Worm (Caenorhabditis elegans): ENCODE results near the gene nhr-137.

nhr-137 gene

ce11 chrX:6653173-6653572 is 15.6 kb downstream of the nhr-137 start:
- peak; percentile 78 for TF ChIP-seq nhr-28 (tag; optimal IDR thresholded peaks at IDR 0.05)
- peak; percentile 14 for TF ChIP-seq mxl-3 (GFP tag; optimal IDR thresholded peaks at IDR 0.05)
- TF ChIP-seq mep-1 (tag; optimal IDR thresholded peaks at IDR 0.05): peak; percentile 54
- TF ChIP-seq dmd-6 (GFP tag; IDR thresholded peaks at IDR 0.05): peak; percentile 71
- TF ChIP-seq mdl-1 (tag; optimal IDR thresholded peaks at IDR 0.05): peak in 1 of 2 experiments; percentile 38
- peak; percentile 17 for TF ChIP-seq hlh-30 (tag; optimal IDR thresholded peaks at IDR 0.05; ENCODE audit: insufficient read depth)
- peak in 1 of 2 experiments; percentile 80 for TF ChIP-seq unc-62 (GFP tag; optimal IDR thresholded peaks at IDR 0.05 in 1 of 2)
- TF ChIP-seq unc-62 (tag; optimal IDR thresholded peaks at IDR 0.05): no peak
- peak; percentile 57 for TF ChIP-seq nhr-77 (tag; optimal IDR thresholded peaks at IDR 0.05)
- peak; percentile 75 for TF ChIP-seq hlh-11 (tag; optimal IDR thresholded peaks at IDR 0.05)
- no peak for TF ChIP-seq lim-7 (GFP tag; IDR thresholded peaks at IDR 0.05)
- TF ChIP-seq dve-1 (tag; optimal IDR thresholded peaks at IDR 0.05; ENCODE audit: insufficient read depth): peak; percentile 34
- peak; percentile 44 for TF ChIP-seq nhr-48 (tag; optimal IDR thresholded peaks at IDR 0.05)
- no peak for TF ChIP-seq ama-1 (optimal IDR thresholded peaks at IDR 0.05)
- peak; percentile 56 for TF ChIP-seq pqm-1 (tag; optimal IDR thresholded peaks at IDR 0.05)
- no peak for TF ChIP-seq daf-8 (GFP tag; IDR thresholded peaks at IDR 0.05)

- TF ChIP-seq F10B5.3 (tag; optimal IDR thresholded peaks at IDR 0.05): no peak
- TF ChIP-seq snpc-1.2 (GFP tag; IDR thresholded peaks at IDR 0.05): no peak
- peak; percentile 20 for TF ChIP-seq hlh-30 (tag; optimal IDR thresholded peaks at IDR 0.05; ENCODE audit: insufficient read depth)
- no peak for TF ChIP-seq ztf-7 (tag; optimal IDR thresholded peaks at IDR 0.05)
- TF ChIP-seq lin-15B (tag; optimal IDR thresholded peaks at IDR 0.05): no peak
- TF ChIP-seq D1046.2 (GFP tag; IDR thresholded peaks at IDR 0.05): no peak
- no peak for TF ChIP-seq set-16 (GFP tag; IDR thresholded peaks at IDR 0.05)
- no peak for TF ChIP-seq gei-8 (GFP tag; optimal IDR thresholded peaks at IDR 0.05)
- peak; percentile 4 for TF ChIP-seq nhr-28 (tag; optimal IDR thresholded peaks at IDR 0.05)
- TF ChIP-seq hlh-11 (tag; optimal IDR thresholded peaks at IDR 0.05): no peak
- no peak for TF ChIP-seq spr-1 (tag; optimal IDR thresholded peaks at IDR 0.05)
- TF ChIP-seq mxl-3 (GFP tag; optimal IDR thresholded peaks at IDR 0.05): peak; percentile 76
- no peak for TF ChIP-seq nhr-25 (tag; optimal IDR thresholded peaks at IDR 0.05; ENCODE audit: borderline replicate concordance, insufficient read depth)
- TF ChIP-seq Y48G9A.11 (GFP tag; IDR thresholded peaks at IDR 0.05): no peak
Observed at ce11 chrX:6649573-6649972, 19.2 kb downstream of the nhr-137 start.

ce11 chrX:6646387-6647061 is 22.3 kb downstream of the nhr-137 start:
- TF ChIP-seq dmd-6 (GFP tag; IDR thresholded peaks at IDR 0.05) (peak; percentile 45; the same call in 1 of the 2 replicates), nhr-28 (tag; optimal IDR thresholded peaks at IDR 0.05) (peak; percentile 6), ceh-32 (tag; optimal IDR thresholded peaks at IDR 0.05; ENCODE audit: poor library complexity) (no peak), pqm-1 (tag; optimal IDR thresholded peaks at IDR 0.05) (peak; percentile 55), daf-16 (GFP tag; optimal IDR thresholded peaks at IDR 0.05) (no peak), daf-16 (tag; optimal IDR thresholded peaks at IDR 0.05) (peak; percentile 74), attf-4 (tag; optimal IDR thresholded peaks at IDR 0.05) (no peak), hlh-30 (tag; optimal IDR thresholded peaks at IDR 0.05; ENCODE audit: insufficient read depth) (peak; percentile 57), lir-3 (tag; optimal IDR thresholded peaks at IDR 0.05) (no peak), dve-1 (tag; optimal IDR thresholded peaks at IDR 0.05; ENCODE audit: insufficient read depth) (peak; percentile 47), daf-8 (GFP tag; IDR thresholded peaks at IDR 0.05) (no peak), T26A8.4 (GFP tag; IDR thresholded peaks at IDR 0.05) (no peak), hlh-11 (tag; optimal IDR thresholded peaks at IDR 0.05) (peak; percentile 50)

ce11 chrX:6644971-6645704 is 23.7 kb downstream of the nhr-137 start, which contains the start of gene C56E10.3:
Gene C56E10.3, plus strand, starts transcription at chrX:6645654.
- TF ChIP-seq nhr-102 (tag; optimal IDR thresholded peaks at IDR 0.05) (peak; percentile 13), hlh-11 (tag; optimal IDR thresholded peaks at IDR 0.05) (peak; percentile 64), rbr-2 (tag; optimal IDR thresholded peaks at IDR 0.05) (no peak), nhr-28 (tag; optimal IDR thresholded peaks at IDR 0.05) (peak; percentile 20), dmd-6 (GFP tag; IDR thresholded peaks at IDR 0.05) (peak; percentile 19; the same call in 1 of the 2 replicates), zag-1 (tag; optimal IDR thresholded peaks at IDR 0.05) (no peak), mep-1 (tag; optimal IDR thresholded peaks at IDR 0.05) (peak; percentile 46), lsy-2 (tag; optimal IDR thresholded peaks at IDR 0.05) (peak in 1 of 2 experiments; percentile 21), hlh-30 (tag; optimal IDR thresholded peaks at IDR 0.05; ENCODE audit: insufficient read depth) (peak; percentile 60), dve-1 (tag; optimal IDR thresholded peaks at IDR 0.05; ENCODE audit: insufficient read depth) (peak; percentile 78), pqm-1 (tag; optimal IDR thresholded peaks at IDR 0.05) (peak; percentile 48), mdl-1 (tag; optimal IDR thresholded peaks at IDR 0.05) (peak in 1 of 2 experiments; percentile 4), nhr-76 (tag; optimal IDR thresholded peaks at IDR 0.05) (no peak), daf-16 (GFP tag; optimal IDR thresholded peaks at IDR 0.05) (no peak), daf-16 (tag; optimal IDR thresholded peaks at IDR 0.05) (peak; percentile 89), php-3 (GFP tag; IDR thresholded peaks at IDR 0.05) (0 out of 2 replicates have a peak, but pooled peaks have one; percentile 8), nhr-48 (tag; optimal IDR thresholded peaks at IDR 0.05) (no peak), nhr-77 (tag; optimal IDR thresholded peaks at IDR 0.05) (peak; percentile 21), ctbp-1 (GFP tag; IDR thresholded peaks at IDR 0.05) (no peak)

Data from whole organism, L4 larva.